Worm (Caenorhabditis elegans) whole organism, young adult: ENCODE measurements around the gene ZK1127.13.
A peak's percentile ranks its signal among the peaks of the same experiment; 100 is the strongest.

ENCODE experiments used
- B0019.2 ChIP-seq: fragments of 200-800 bp; sonication (Bioruptor generic); conservative IDR thresholded peaks from 2 replicates; pipeline ENCODE4 v1.3.6; 2022; ENCODE audit warnings: missing genetic modification reagents, missing genetic modification characterization, missing compliant biosample characterization
- B0035.1 ChIP-seq: sonication (generic microtip); optimal IDR thresholded peaks from 2 replicates; lab custom pipeline; 2016; ENCODE audit warnings: missing genetic modification characterization, mild to moderate bottlenecking, missing compliant biosample characterization, missing genotype, missing genetic modification reagents
- B0261.1 ChIP-seq: sonication (generic microtip); optimal IDR thresholded peaks from 2 replicates; lab custom pipeline; 2016; ENCODE audit warnings: mild to moderate bottlenecking, missing genetic modification characterization, moderate library complexity, missing compliant biosample characterization
- B0336.3 ChIP-seq: fragments of 200-800 bp; sonication (Bioruptor generic); IDR thresholded peaks from 2 replicates; pipeline ENCODE4 v1.3.6; 2022; ENCODE audit warnings: missing genetic modification characterization, missing compliant biosample characterization
- C06A6.2 ChIP-seq: fragments of 200-800 bp; sonication (Bioruptor generic); conservative IDR thresholded peaks from 2 replicates; pipeline ENCODE4 v1.3.6; 2022; ENCODE audit warnings: missing genetic modification characterization, missing compliant biosample characterization
- F22D6.2 ChIP-seq: sonication (generic microtip); optimal IDR thresholded peaks from 2 replicates; lab custom pipeline; 2016; ENCODE audit warnings: mild to moderate bottlenecking, missing genetic modification characterization, missing compliant biosample characterization
- F23B12.7 ChIP-seq: sonication (generic microtip); optimal IDR thresholded peaks from 2 replicates; lab custom pipeline; 2017; ENCODE audit warnings: missing genetic modification characterization, mild to moderate bottlenecking, missing compliant biosample characterization, antibody characterized with exemption, moderate library complexity; ENCODE audit not compliant: insufficient read depth
- F57A8.1 ChIP-seq: fragments of 200-800 bp; sonication (Bioruptor generic); optimal IDR thresholded peaks from 2 replicates; lab custom pipeline; 2018; ENCODE audit warnings: mild to moderate bottlenecking, missing genetic modification characterization, moderate library complexity, missing compliant biosample characterization
- K12H6.12 ChIP-seq: fragments of 200-800 bp; sonication (Bioruptor generic); optimal IDR thresholded peaks from 2 replicates; lab custom pipeline; 2018; ENCODE audit warnings: mild to moderate bottlenecking, missing genetic modification characterization, missing compliant biosample characterization
- T07F8.4 ChIP-seq: sonication (generic microtip); optimal IDR thresholded peaks from 2 replicates; lab custom pipeline; 2016; ENCODE audit warnings: mild to moderate bottlenecking, missing genetic modification characterization, moderate library complexity, missing compliant biosample characterization
- T26A5.8 ChIP-seq: sonication (generic microtip); optimal IDR thresholded peaks from 2 replicates; lab custom pipeline; 2016; ENCODE audit warnings: missing genetic modification characterization, missing compliant biosample characterization
- Y53G8AR.9 ChIP-seq: fragments of 200-800 bp; sonication (Bioruptor generic); conservative IDR thresholded peaks from 2 replicates; pipeline ENCODE4 v1.3.6; 2022; ENCODE audit warnings: missing genetic modification reagents, missing genetic modification characterization, missing compliant biosample characterization
- Y67H2A.10 ChIP-seq: fragments of 200-800 bp; sonication (Bioruptor generic); conservative IDR thresholded peaks from 2 replicates; pipeline ENCODE4 v1.3.6; 2022; ENCODE audit warnings: missing genetic modification reagents, missing genetic modification characterization, missing compliant biosample characterization
- Y95B8A.8 ChIP-seq: fragments of 200-800 bp; sonication (Bioruptor generic); IDR thresholded peaks from 2 replicates; pipeline ENCODE4 v1.3.6; 2022; ENCODE audit warnings: missing genetic modification reagents, missing genetic modification characterization, missing compliant biosample characterization
- athp-1 ChIP-seq: sonication (generic microtip); optimal IDR thresholded peaks from 2 replicates; lab custom pipeline; 2017; ENCODE audit warnings: mild to moderate bottlenecking, missing genetic modification characterization, missing compliant biosample characterization
- attf-3 ChIP-seq: fragments of 200-800 bp; sonication (Bioruptor generic); conservative IDR thresholded peaks from 2 replicates; pipeline ENCODE4 v1.3.6; 2022; ENCODE audit warnings: missing genetic modification reagents, missing genetic modification characterization, missing compliant biosample characterization
- cebp-2 ChIP-seq: fragments of 200-800 bp; sonication (Bioruptor generic); IDR thresholded peaks from 2 replicates; pipeline ENCODE4 v1.3.6; 2022; ENCODE audit warnings: missing genetic modification characterization, missing compliant biosample characterization
- ceh-58 ChIP-seq: fragments of 200-800 bp; sonication (Bioruptor generic); IDR thresholded peaks from 2 replicates; pipeline ENCODE4 v1.3.6; 2022; ENCODE audit warnings: missing genetic modification characterization, missing compliant biosample characterization
- ceh-79 ChIP-seq: sonication (generic microtip); optimal IDR thresholded peaks from 2 replicates; lab custom pipeline; 2017; ENCODE audit warnings: mild to moderate bottlenecking, missing genetic modification characterization, missing compliant biosample characterization
- ceh-91 ChIP-seq: fragments of 200-800 bp; sonication (Bioruptor generic); IDR thresholded peaks from 2 replicates; pipeline ENCODE4 v1.3.6; 2022; ENCODE audit warnings: missing genetic modification reagents, missing genetic modification characterization, missing compliant biosample characterization
- chd-7 ChIP-seq: sonication (generic microtip); optimal IDR thresholded peaks from 2 replicates; lab custom pipeline; 2016; ENCODE audit warnings: mild to moderate bottlenecking, missing genetic modification characterization, moderate library complexity, missing compliant biosample characterization
- dpff-1 ChIP-seq: sonication (generic microtip); optimal IDR thresholded peaks from 2 replicates; lab custom pipeline; 2017; ENCODE audit warnings: mild to moderate bottlenecking, missing genetic modification characterization, missing compliant biosample characterization
- dpl-1 ChIP-seq: fragments of 150-350 bp; optimal IDR thresholded peaks from 2 replicates; lab custom pipeline; 2014; ENCODE audit warnings: missing biosample characterization, missing genetic modification reagents, missing genetic modification characterization
- ets-4 ChIP-seq: fragments of 200-800 bp; sonication (Bioruptor generic); optimal IDR thresholded peaks from 2 replicates; lab custom pipeline; 2018; ENCODE audit warnings: mild to moderate bottlenecking, missing genetic modification characterization, missing compliant biosample characterization
- him-1 ChIP-seq: sonication (generic microtip); optimal IDR thresholded peaks from 2 replicates; lab custom pipeline; 2016; ENCODE audit warnings: missing genotype, missing genetic modification reagents, missing genetic modification characterization, missing compliant biosample characterization
- hlh-26 ChIP-seq: fragments of 200-800 bp; sonication (Bioruptor generic); conservative IDR thresholded peaks from 2 replicates; pipeline ENCODE4 v1.3.6; 2022; ENCODE audit warnings: missing genetic modification reagents, missing genetic modification characterization, missing compliant biosample characterization
- hmg-1.2 ChIP-seq: fragments of 200-800 bp; sonication (Bioruptor generic); IDR thresholded peaks from 2 replicates; pipeline ENCODE4 v1.3.6; 2022; ENCODE audit warnings: missing genetic modification reagents, missing genetic modification characterization, missing compliant biosample characterization
- let-526 ChIP-seq: fragments of 200-800 bp; sonication (Bioruptor generic); IDR thresholded peaks from 2 replicates; pipeline ENCODE4 v1.3.6; 2022; ENCODE audit warnings: missing genetic modification reagents, missing genetic modification characterization, missing compliant biosample characterization
- lin-35 ChIP-seq, 3 experiments: fragments of 150-350 bp in 2 of 3; sonication (generic microtip) in 1 of 3; optimal IDR thresholded peaks; 2 replicates each; lab custom pipeline; 2014 to 2018; ENCODE audit warnings: missing biosample characterization in 3 of 3, missing genetic modification characterization in 3 of 3, missing genetic modification reagents in 3 of 3
- madf-6 ChIP-seq: fragments of 200-800 bp; sonication (Bioruptor generic); IDR thresholded peaks from 2 replicates; pipeline ENCODE4 v1.3.6; 2022; ENCODE audit warnings: missing genetic modification reagents, missing genetic modification characterization, missing compliant biosample characterization
- madf-8 ChIP-seq: fragments of 200-800 bp; sonication (Bioruptor generic); conservative IDR thresholded peaks from 2 replicates; pipeline ENCODE4 v1.3.6; 2022; ENCODE audit warnings: missing genetic modification reagents, missing genetic modification characterization, missing compliant biosample characterization
- mcd-1 ChIP-seq: fragments of 200-800 bp; sonication (Bioruptor generic); IDR thresholded peaks from 2 replicates; pipeline ENCODE4 v1.3.6; 2022; ENCODE audit warnings: missing genetic modification reagents, missing genetic modification characterization, missing compliant biosample characterization
- mel-28 ChIP-seq: sonication (generic microtip); optimal IDR thresholded peaks from 2 replicates; lab custom pipeline; 2016; ENCODE audit warnings: borderline replicate concordance, mild to moderate bottlenecking, missing genetic modification characterization, missing compliant biosample characterization
- mes-4 ChIP-seq: sonication (generic microtip); optimal IDR thresholded peaks from 2 replicates; lab custom pipeline; 2016; ENCODE audit warnings: missing genotype, missing genetic modification characterization, missing compliant biosample characterization
- mxl-1 ChIP-seq: sonication (generic microtip); optimal IDR thresholded peaks from 2 replicates; lab custom pipeline; 2016; ENCODE audit warnings: missing genetic modification characterization, missing compliant biosample characterization
- nfya-2 ChIP-seq: fragments of 200-800 bp; sonication (Bioruptor generic); IDR thresholded peaks from 2 replicates; pipeline ENCODE4 v1.3.6; 2022; ENCODE audit warnings: missing genetic modification reagents, missing genetic modification characterization, missing compliant biosample characterization
- nfyb-1 ChIP-seq: fragments of 200-800 bp; sonication (Bioruptor generic); IDR thresholded peaks from 2 replicates; pipeline ENCODE4 v1.3.6; 2022; ENCODE audit warnings: missing genetic modification reagents, missing genetic modification characterization, missing compliant biosample characterization
- nhr-120 ChIP-seq: fragments of 200-800 bp; sonication (Bioruptor generic); IDR thresholded peaks from 2 replicates; pipeline ENCODE4 v1.3.6; 2022; ENCODE audit warnings: missing genetic modification characterization, missing compliant biosample characterization
- pha-4 ChIP-seq: fragments of 150-350 bp; sonication (generic microtip); optimal IDR thresholded peaks from 2 replicates; lab custom pipeline; 2014; ENCODE audit warnings: missing biosample characterization, missing genetic modification reagents, missing genetic modification characterization
- repo-1 ChIP-seq: sonication (generic microtip); optimal IDR thresholded peaks from 2 replicates; lab custom pipeline; 2017; ENCODE audit warnings: mild to moderate bottlenecking, missing genetic modification characterization, missing compliant biosample characterization
- rpc-1 ChIP-seq, 2 experiments: fragments of 150-350 bp in 1 of 2; sonication (generic microtip) in 1 of 2; optimal IDR thresholded peaks; 2 replicates each; lab custom pipeline; 2014 to 2018; ENCODE audit warnings: missing biosample characterization in 1 of 2, missing genetic modification characterization in 1 of 2, missing genetic modification reagents in 1 of 2, missing genotype in 1 of 2
- sea-2 ChIP-seq: fragments of 200-800 bp; sonication (Bioruptor generic); IDR thresholded peaks from 2 replicates; pipeline ENCODE4 v1.3.6; 2022; ENCODE audit warnings: missing genetic modification characterization, missing compliant biosample characterization
- tbx-9 ChIP-seq: sonication (generic microtip); optimal IDR thresholded peaks from 2 replicates; lab custom pipeline; 2016; ENCODE audit warnings: borderline replicate concordance, missing genetic modification characterization, inconsistent platforms, missing compliant biosample characterization
- tlf-1 ChIP-seq: fragments of 200-800 bp; sonication (Bioruptor generic); optimal IDR thresholded peaks from 2 replicates; lab custom pipeline; 2018; ENCODE audit warnings: mild to moderate bottlenecking, missing genetic modification characterization, missing compliant biosample characterization
- ztf-18 ChIP-seq: sonication (generic microtip); optimal IDR thresholded peaks from 2 replicates; lab custom pipeline; 2016; ENCODE audit warnings: missing genotype, mild to moderate bottlenecking, missing genetic modification characterization, missing compliant biosample characterization
- ztf-22 ChIP-seq: fragments of 200-800 bp; sonication (Bioruptor generic); optimal IDR thresholded peaks from 2 replicates; lab custom pipeline; 2018; ENCODE audit warnings: mild to moderate bottlenecking, missing genetic modification characterization, moderate library complexity, missing compliant biosample characterization
- ztf-25 ChIP-seq: fragments of 200-800 bp; sonication (Bioruptor generic); IDR thresholded peaks from 2 replicates; pipeline ENCODE4 v1.3.6; 2022; ENCODE audit warnings: missing genetic modification reagents, missing genetic modification characterization, missing compliant biosample characterization
- ztf-6 ChIP-seq: fragments of 200-800 bp; sonication (Bioruptor generic); IDR thresholded peaks from 2 replicates; pipeline ENCODE4 v1.3.6; 2022; ENCODE audit warnings: missing genetic modification reagents, missing genetic modification characterization, missing compliant biosample characterization

ZK1127.13 gene

ce11 chrII:7075564-7076228 is 22.6 kb downstream of the ZK1127.13 start, which contains the start of gene T02G5.7:
Gene T02G5.7 (plus strand): TSS chrII:7075614.
- TF ChIP-seq mes-4 (tag; lab: Kevin White, UChicago) (no peak), mcd-1 (GFP tag; lab: Robert Waterston, UW) (peak; percentile 36), dpff-1 (tag; lab: Kevin White, UChicago) (peak; percentile 75), T07F8.4 (no peak), him-1 (tag; lab: Kevin White, UChicago) (no peak), F23B12.7 (tag; lab: Kevin White, UChicago) (no peak), ztf-25 (no peak), B0019.2 (GFP tag; lab: Robert Waterston, UW) (no peak), Y53G8AR.9 (peak; percentile 78), B0336.3 (peak; percentile 59; the same call in 1 of the 2 replicates), T26A5.8 (no peak), C06A6.2 (0 out of 2 replicates have a peak, but pooled peaks have one; percentile 44), lin-35 (GFP tag; optimal IDR thresholded peaks at IDR 0.05; lab: Kevin White, UChicago) (peak in 1 of 3 experiments; percentile 3), tbx-9 (tag; lab: Kevin White, UChicago) (no peak), B0035.1 (tag; lab: Kevin White, UChicago) (no peak), athp-1 (tag; lab: Kevin White, UChicago) (no peak), ceh-58 (no peak), Y95B8A.8 (GFP tag; lab: Robert Waterston, UW) (no peak), F22D6.2 (no peak), rpc-1 (optimal IDR thresholded peaks at IDR 0.05; lab: Kevin White, UChicago) (no peak), rpc-1 (tag; optimal IDR thresholded peaks at IDR 0.05; lab: Kevin White, UChicago) (no peak), nfyb-1 (GFP tag; lab: Robert Waterston, UW) (peak; percentile 42; the same call in 1 of the 2 replicates), ztf-18 (peak; percentile 15), dpl-1 (GFP tag; lab: Kevin White, UChicago) (no peak), chd-7 (tag; lab: Kevin White, UChicago) (peak; percentile 21), tlf-1 (no peak), ztf-6 (no peak), mel-28 (no peak), F57A8.1 (GFP tag; lab: Kevin White, UChicago) (no peak), ets-4 (GFP tag; lab: Kevin White, UChicago) (no peak), ceh-91 (GFP tag; lab: Robert Waterston, UW) (no peak), hlh-26 (GFP tag; lab: Robert Waterston, UW) (no peak), let-526 (GFP tag; lab: Robert Waterston, UW) (no peak), mxl-1 (no peak), madf-8 (GFP tag; lab: Robert Waterston, UW) (no peak), ceh-79 (tag; lab: Kevin White, UChicago) (no peak), cebp-2 (no peak), B0261.1 (tag; lab: Kevin White, UChicago) (no peak), nfya-2 (GFP tag; lab: Robert Waterston, UW) (no peak), pha-4 (no peak), ztf-22 (GFP tag; lab: Kevin White, UChicago) (peak; percentile 20), sea-2 (GFP tag; lab: Robert Waterston, UW) (no peak), hmg-1.2 (no peak; the same call in 1 of the 2 replicates), Y67H2A.10 (GFP tag; lab: Robert Waterston, UW) (no peak), nhr-120 (GFP tag; lab: Robert Waterston, UW) (no peak), K12H6.12 (tag; lab: Kevin White, UChicago) (no peak), attf-3 (no peak), repo-1 (tag; lab: Kevin White, UChicago) (peak; percentile 8), madf-6 (GFP tag; lab: Robert Waterston, UW) (peak; percentile 29; the same call in 1 of the 2 replicates)
